Worm (Caenorhabditis elegans): ENCODE results near the gene K12H6.4.

- TF ChIP-seq him-1 (tag; optimal IDR thresholded peaks at IDR 0.05), result no peak
- TF ChIP-seq W03F9.2 (tag; optimal IDR thresholded peaks at IDR 0.05), result no peak
Observed at ce11 chrII:2804245-2804644, 19.8 kb downstream of the K12H6.4 start.
